Fruit fly (Drosophila melanogaster) whole organism, embryonic: Measurements from ENCODE around the gene CG7335.
A peak's percentile ranks its signal among the peaks of the same experiment; 100 is the strongest.

Experiments used
- CG10209 ChIP-seq: fragments of 200-800 bp; sonication (Bioruptor generic); optimal IDR thresholded peaks from 3 replicates; lab custom pipeline; 2017; ENCODE audit warnings: missing biosample characterization, mild to moderate bottlenecking, missing genetic modification characterization, missing genetic modification reagents
- CG10979 ChIP-seq: fragments of 200-800 bp; sonication (Bioruptor generic); optimal IDR thresholded peaks from 2 replicates; lab custom pipeline; 2018; ENCODE audit warnings: missing biosample characterization, mild to moderate bottlenecking, missing genetic modification characterization, moderate library complexity
- CG14441 ChIP-seq: fragments of 200-800 bp; sonication (Bioruptor generic); IDR thresholded peaks from 2 replicates; pipeline ENCODE4 v1.3.6; 2022; ENCODE audit warnings: missing biosample characterization, missing genetic modification characterization
- CG14667 ChIP-seq: fragments of 200-800 bp; sonication (Bioruptor generic); IDR thresholded peaks from 2 replicates; pipeline ENCODE4 v1.3.6; 2022; ENCODE audit warnings: missing biosample characterization, missing genetic modification characterization
- CG1602 ChIP-seq: fragments of 200-800 bp; sonication (Bioruptor generic); optimal IDR thresholded peaks from 3 replicates; lab custom pipeline; 2016; ENCODE audit warnings: missing biosample characterization, missing genetic modification characterization
- CG17912 ChIP-seq: fragments of 200-800 bp; sonication (Bioruptor generic); optimal IDR thresholded peaks from 2 replicates; lab custom pipeline; 2018; ENCODE audit warnings: missing biosample characterization, mild to moderate bottlenecking, missing genetic modification characterization
- CG18476 ChIP-seq: fragments of 200-800 bp; sonication (Bioruptor generic); optimal IDR thresholded peaks from 2 replicates; lab custom pipeline; 2016; ENCODE audit warnings: missing biosample characterization, mild to moderate bottlenecking, missing genetic modification characterization
- CG18599 ChIP-seq: fragments of 200-800 bp; sonication (Bioruptor generic); optimal IDR thresholded peaks from 3 replicates; lab custom pipeline; 2017; ENCODE audit warnings: missing biosample characterization, missing genetic modification characterization, mild to moderate bottlenecking, moderate library complexity, missing genetic modification reagents
- CG32772 ChIP-seq: fragments of 200-800 bp; sonication (Bioruptor generic); IDR thresholded peaks from 2 replicates; pipeline ENCODE4 v1.3.6; 2022; ENCODE audit warnings: missing biosample characterization, missing genetic modification characterization
- CG4282 ChIP-seq: fragments of 200-800 bp; sonication (Bioruptor generic); optimal IDR thresholded peaks from 2 replicates; lab custom pipeline; 2016; ENCODE audit warnings: missing biosample characterization, missing genetic modification characterization
- Chrac-16 ChIP-seq: fragments of 200-800 bp; sonication (Bioruptor generic); optimal IDR thresholded peaks from 3 replicates; lab custom pipeline; 2016; ENCODE audit warnings: missing biosample characterization, missing genetic modification characterization
- CoRest ChIP-seq: fragments of 200-800 bp; sonication (Bioruptor generic); optimal IDR thresholded peaks from 3 replicates; lab custom pipeline; 2018; ENCODE audit warnings: missing biosample characterization, mild to moderate bottlenecking, missing genetic modification characterization, moderate library complexity
- Dbx ChIP-seq: fragments of 200-800 bp; sonication (Bioruptor generic); IDR thresholded peaks from 3 replicates; pipeline ENCODE4 v1.3.6; 2022; ENCODE audit warnings: missing biosample characterization, missing genetic modification characterization
- E2f1 ChIP-seq: fragments of 200-800 bp; sonication (Bioruptor generic); IDR thresholded peaks from 2 replicates; pipeline ENCODE4 v1.3.6; 2022; ENCODE audit warnings: missing biosample characterization, missing genetic modification characterization
- HmgZ ChIP-seq: fragments of 200-800 bp; sonication (Bioruptor generic); optimal IDR thresholded peaks from 2 replicates; lab custom pipeline; 2018; ENCODE audit warnings: missing biosample characterization, mild to moderate bottlenecking, missing genetic modification characterization
- Hmr ChIP-seq: fragments of 200-800 bp; sonication (Bioruptor generic); optimal IDR thresholded peaks from 3 replicates; lab custom pipeline; 2017; ENCODE audit warnings: mild to moderate bottlenecking, missing biosample characterization, missing genetic modification reagents, missing genetic modification characterization
- Hr3 ChIP-seq: fragments of 200-800 bp; sonication (Bioruptor generic); optimal IDR thresholded peaks from 3 replicates; lab custom pipeline; 2016; ENCODE audit warnings: missing biosample characterization, missing genetic modification characterization
- Mad ChIP-seq: fragments of 200-800 bp; sonication (Bioruptor generic); optimal IDR thresholded peaks from 2 replicates; lab custom pipeline; 2016; ENCODE audit warnings: missing biosample characterization, missing genetic modification characterization
- Meics ChIP-seq: fragments of 200-800 bp; sonication (Bioruptor generic); optimal IDR thresholded peaks from 2 replicates; lab custom pipeline; 2017; ENCODE audit warnings: missing biosample characterization, mild to moderate bottlenecking, missing genetic modification characterization
- Mes4 ChIP-seq: fragments of 200-800 bp; sonication (Bioruptor generic); optimal IDR thresholded peaks from 2 replicates; lab custom pipeline; 2016; ENCODE audit warnings: missing biosample characterization, missing genetic modification characterization
- NfI ChIP-seq: fragments of 200-800 bp; sonication (Bioruptor generic); optimal IDR thresholded peaks from 3 replicates; lab custom pipeline; 2018; ENCODE audit warnings: missing biosample characterization, mild to moderate bottlenecking, missing genetic modification characterization, moderate library complexity
- Opbp ChIP-seq: fragments of 200-800 bp; sonication (Bioruptor generic); IDR thresholded peaks from 3 replicates; pipeline ENCODE4 v1.3.6; 2022; ENCODE audit warnings: missing biosample characterization, missing genetic modification characterization; ENCODE audit not compliant: partially characterized antibody
- Sox102F ChIP-seq: fragments of 200-800 bp; sonication (Bioruptor generic); optimal IDR thresholded peaks from 2 replicates; lab custom pipeline; 2018; ENCODE audit warnings: missing biosample characterization, mild to moderate bottlenecking, missing genetic modification characterization, moderate library complexity
- Sry-β ChIP-seq: fragments of 200-800 bp; sonication (Bioruptor generic); optimal IDR thresholded peaks from 2 replicates; lab custom pipeline; 2018; ENCODE audit warnings: missing biosample characterization, mild to moderate bottlenecking, missing genetic modification characterization, moderate library complexity
- Trl ChIP-seq, 3 experiments: fragments of >200 bp in 2 of 3; fragments of 200-800 bp in 1 of 3; sonication (Bioruptor generic) in 1 of 3; optimal IDR thresholded peaks; 2 replicates in 1 of 3; 3 replicates in 2 of 3; lab custom pipeline; 2016 to 2017; ENCODE audit warnings: missing biosample characterization in 1 of 3, missing genetic modification characterization in 1 of 3
- bab2 ChIP-seq: fragments of 200-800 bp; sonication (Bioruptor generic); optimal IDR thresholded peaks from 2 replicates; lab custom pipeline; 2016; ENCODE audit warnings: missing biosample characterization, missing genetic modification characterization
- crp ChIP-seq, 2 experiments: fragments of 200-800 bp; sonication (Bioruptor generic); optimal IDR thresholded peaks; 2 replicates in 1 of 2; 3 replicates in 1 of 2; lab custom pipeline; 2017; ENCODE audit warnings: missing biosample characterization in 2 of 2, missing genetic modification characterization in 2 of 2, mild to moderate bottlenecking in 1 of 2, moderate library complexity in 1 of 2
- cwo ChIP-seq: fragments of 200-800 bp; sonication (Bioruptor generic); optimal IDR thresholded peaks from 3 replicates; lab custom pipeline; 2017; ENCODE audit warnings: missing biosample characterization, missing genetic modification characterization, mild to moderate bottlenecking, moderate library complexity, missing genetic modification reagents
- disco-r ChIP-seq: fragments of 200-800 bp; sonication (Bioruptor generic); optimal IDR thresholded peaks from 2 replicates; lab custom pipeline; 2016; ENCODE audit warnings: missing biosample characterization, missing genetic modification characterization
- ems ChIP-seq: fragments of 200-800 bp; sonication (Bioruptor generic); optimal IDR thresholded peaks from 3 replicates; lab custom pipeline; 2016; ENCODE audit warnings: missing biosample characterization, missing genetic modification characterization
- en ChIP-seq: fragments of 200-800 bp; sonication (Bioruptor generic); optimal IDR thresholded peaks from 2 replicates; lab custom pipeline; 2016; ENCODE audit warnings: missing biosample characterization, missing genetic modification characterization
- exex ChIP-seq: fragments of 200-800 bp; sonication (Bioruptor generic); optimal IDR thresholded peaks from 4 replicates; lab custom pipeline; 2018; ENCODE audit warnings: missing biosample characterization, mild to moderate bottlenecking, missing genetic modification characterization, moderate library complexity
- fd3F ChIP-seq: fragments of 200-800 bp; sonication (Bioruptor generic); optimal IDR thresholded peaks from 2 replicates; lab custom pipeline; 2018; ENCODE audit warnings: missing biosample characterization, mild to moderate bottlenecking, missing genetic modification characterization, moderate library complexity
- fd96Cb ChIP-seq: fragments of 200-800 bp; sonication (Bioruptor generic); optimal IDR thresholded peaks from 2 replicates; lab custom pipeline; 2018; ENCODE audit warnings: missing biosample characterization, mild to moderate bottlenecking, missing genetic modification characterization, moderate library complexity
- gce ChIP-seq: fragments of 200-800 bp; sonication (Bioruptor generic); IDR thresholded peaks from 3 replicates; pipeline ENCODE4 v1.3.6; 2022; ENCODE audit warnings: missing biosample characterization, missing genetic modification characterization
- grau ChIP-seq: fragments of 200-800 bp; optimal IDR thresholded peaks from 3 replicates; lab custom pipeline; 2019; ENCODE audit warnings: missing biosample characterization, mild to moderate bottlenecking, missing genetic modification characterization, moderate library complexity
- gro ChIP-seq: fragments of 200-800 bp; sonication (Bioruptor generic); optimal IDR thresholded peaks from 2 replicates; lab custom pipeline; 2016; ENCODE audit warnings: missing biosample characterization, missing genetic modification characterization
- inv ChIP-seq: fragments of 200-800 bp; sonication (Bioruptor generic); IDR thresholded peaks from 2 replicates; pipeline ENCODE4 v1.3.6; 2022; ENCODE audit warnings: missing biosample characterization, missing genetic modification characterization; ENCODE audit not compliant: partially characterized antibody
- maf-S ChIP-seq: fragments of 200-800 bp; sonication (Bioruptor generic); optimal IDR thresholded peaks from 2 replicates; lab custom pipeline; 2016; ENCODE audit warnings: missing biosample characterization, missing genetic modification characterization
- otp ChIP-seq: fragments of 200-800 bp; sonication (Bioruptor generic); IDR thresholded peaks from 3 replicates; pipeline ENCODE4, ENCODE4 v1.3.6; 2022; ENCODE audit warnings: missing biosample characterization, missing genetic modification characterization
- row ChIP-seq: fragments of 200-800 bp; sonication (Bioruptor generic); IDR thresholded peaks from 3 replicates; pipeline ENCODE4 v1.3.6; 2022; ENCODE audit warnings: missing biosample characterization, missing genetic modification characterization
- salm ChIP-seq: fragments of 200-800 bp; sonication (Bioruptor generic); optimal IDR thresholded peaks from 2 replicates; lab custom pipeline; 2018; ENCODE audit warnings: missing biosample characterization, mild to moderate bottlenecking, missing genetic modification characterization
- sens ChIP-seq: fragments of 200-800 bp; sonication (Bioruptor generic); peaks from one replicate; lab custom pipeline; 2016; ENCODE audit warnings: missing biosample characterization, missing genetic modification characterization
- sima ChIP-seq: fragments of 200-800 bp; sonication (Bioruptor generic); optimal IDR thresholded peaks from 2 replicates; lab custom pipeline; 2016; ENCODE audit warnings: missing biosample characterization, missing genetic modification characterization
- so ChIP-seq: fragments of 200-800 bp; sonication (Bioruptor generic); IDR thresholded peaks from 3 replicates; pipeline ENCODE4 v1.3.6; 2022; ENCODE audit warnings: missing biosample characterization, missing genetic modification characterization
- sob ChIP-seq: fragments of 200-800 bp; sonication (Bioruptor generic); IDR thresholded peaks from 2 replicates; pipeline ENCODE4 v1.3.6; 2022; ENCODE audit warnings: missing biosample characterization, missing genetic modification characterization
- tgo ChIP-seq: fragments of 200-800 bp; sonication (Bioruptor generic); IDR thresholded peaks from 3 replicates; pipeline ENCODE4 v1.3.6; 2022; ENCODE audit warnings: missing biosample characterization, missing genetic modification characterization
- usp ChIP-seq: fragments of >200 bp; optimal IDR thresholded peaks from 2 replicates; lab custom pipeline; 2017; ENCODE audit warnings: missing biosample characterization, missing genetic modification characterization
- zen2 ChIP-seq: fragments of 200-800 bp; sonication (Bioruptor generic); IDR thresholded peaks from 3 replicates; pipeline ENCODE4 v1.3.6; 2022; ENCODE audit warnings: missing biosample characterization, missing genetic modification characterization; ENCODE audit not compliant: partially characterized antibody

Gene CG7335

dm6 chr3L:20140589-20141207 is 7.6 kb upstream of the CG7335 start, which contains the start of gene CG7328 (continued):
- TF ChIP-seq cwo (peak; percentile 8), Dbx (GFP tag; lab: Robert Waterston, UW) (0 out of 3 replicates have a peak, but pooled peaks have one; percentile 8), CoRest (tag; lab: Kevin White, UChicago) (peak; percentile 78), CG18599 (GFP tag; lab: Kevin White, UChicago) (peak; percentile 66), so (GFP tag; lab: Robert Waterston, UW) (0 out of 3 replicates have a peak, but pooled peaks have one; percentile 56), CG4282 (no peak), usp (GFP tag; lab: Kevin White, UChicago) (no peak), Hr3 (GFP tag; lab: Kevin White, UChicago) (peak; percentile 59), Hmr (GFP tag; lab: Kevin White, UChicago) (peak; percentile 63), CG18476 (GFP tag; lab: Kevin White, UChicago) (peak; percentile 12), gro (GFP tag; lab: Kevin White, UChicago) (no peak), E2f1 (peak; percentile 27; the same call in 1 of the 2 replicates), CG1602 (peak; percentile 33), otp (GFP tag; lab: Robert Waterston, UW) (0 out of 3 replicates have a peak, but pooled peaks have one; percentile 25), Chrac-16 (GFP tag; lab: Kevin White, UChicago) (peak; percentile 56), CG17912 (GFP tag; lab: Kevin White, UChicago) (peak; percentile 53), maf-S (GFP tag; lab: Kevin White, UChicago) (peak; percentile 18), Trl (optimal IDR thresholded peaks at IDR 0.05; lab: Kevin White, UChicago) (no peak), Trl (GFP tag; optimal IDR thresholded peaks at IDR 0.05; lab: Kevin White, UChicago) (peak; percentile 31), Opbp (GFP tag; lab: Robert Waterston, UW) (no peak), exex (peak; percentile 54), Sox102F (GFP tag; lab: Kevin White, UChicago) (peak; percentile 57), CG10979 (tag; lab: Kevin White, UChicago) (no peak), ems (peak; percentile 49), en (no peak), Mes4 (GFP tag; lab: Kevin White, UChicago) (peak; percentile 21), CG14441 (GFP tag; lab: Robert Waterston, UW) (peak; percentile 14; the same call in 1 of the 2 replicates), Meics (peak; percentile 57), Mad (GFP tag; lab: Kevin White, UChicago) (no peak), crp (GFP tag; optimal IDR thresholded peaks at IDR 0.05; lab: Kevin White, UChicago) (peak in 1 of 2 experiments; percentile 56), sima (no peak), row (GFP tag; lab: Robert Waterston, UW) (peak; percentile 97), salm (tag; lab: Kevin White, UChicago) (no peak), Sry-β (GFP tag; lab: Kevin White, UChicago) (no peak), sens (GFP tag; lab: Kevin White, UChicago) (peak; percentile 95), gce (peak; percentile 11; the same call in 1 of the 3 replicates), HmgZ (tag; lab: Kevin White, UChicago) (peak; percentile 64), fd3F (GFP tag; lab: Kevin White, UChicago) (peak; percentile 71), inv (GFP tag; lab: Robert Waterston, UW) (no peak), NfI (peak; percentile 53), CG10209 (GFP tag; lab: Kevin White, UChicago) (peak; percentile 66), sob (GFP tag; lab: Robert Waterston, UW) (peak; percentile 52), CG14667 (GFP tag; lab: Robert Waterston, UW) (0 out of 2 replicates have a peak, but pooled peaks have one; percentile 9), fd96Cb (tag; lab: Kevin White, UChicago) (peak; percentile 0), grau (tag; lab: Kevin White, UChicago) (peak; percentile 98), tgo (GFP tag; lab: Robert Waterston, UW) (peak; percentile 49; the same call in 1 of the 3 replicates), zen2 (no peak), CG32772 (GFP tag; lab: Robert Waterston, UW) (0 out of 2 replicates have a peak, but pooled peaks have one; percentile 31), disco-r (no peak), bab2 (GFP tag; lab: Kevin White, UChicago) (peak; percentile 41)
